Worm (Caenorhabditis elegans): ENCODE results near the gene capg-2.

- TF ChIP-seq unc-62 (GFP tag; optimal IDR thresholded peaks at IDR 0.05) (no peak), ztf-4 (tag; optimal IDR thresholded peaks at IDR 0.05) (no peak), lsy-2 (tag; optimal IDR thresholded peaks at IDR 0.05) (no peak), nhr-237 (tag; optimal IDR thresholded peaks at IDR 0.05) (no peak)
These were observed 26.5 kb upstream of the capg-2 start, which contains the start of the genes T04H1.13, slfl-5 and rad-50 for ce11 chrV:12244980-12245742.
